Fruit fly (Drosophila melanogaster): ENCODE results near the gene CG12093.

dm6 chr3L:2772045-2772444, 1.8 kb downstream of the CG12093 start, which contains the start of gene AhcyL1:
- TF ChIP-seq ey (GFP tag; optimal IDR thresholded peaks at IDR 0.05) (no peak), psq (GFP tag; optimal IDR thresholded peaks at IDR 0.05) (no peak), OdsH (GFP tag; optimal IDR thresholded peaks at IDR 0.05) (no peak), CG32264 (GFP tag; optimal IDR thresholded peaks at IDR 0.05) (no peak), rgr (GFP tag; optimal IDR thresholded peaks at IDR 0.05) (no peak), Jra (GFP tag; optimal IDR thresholded peaks at IDR 0.05) (no peak), usp (GFP tag; optimal IDR thresholded peaks at IDR 0.05) (no peak), Myc (optimal IDR thresholded peaks at IDR 0.05) (no peak), Dif (GFP tag; optimal IDR thresholded peaks at IDR 0.05; ENCODE audit: partially characterized antibody) (no peak), h (GFP tag; optimal IDR thresholded peaks at IDR 0.05) (no peak), tai (GFP tag; optimal IDR thresholded peaks at IDR 0.05) (no peak), Dfd (GFP tag; optimal IDR thresholded peaks at IDR 0.05) (no peak), woc (GFP tag; optimal IDR thresholded peaks at IDR 0.05) (no peak), dsf (GFP tag; optimal IDR thresholded peaks at IDR 0.05; ENCODE audit: borderline replicate concordance) (no peak)
